Worm (Caenorhabditis elegans) whole organism, L1 larva: ENCODE data around the gene srg-54.

Experiments used
- C04F5.9 ChIP-seq: sonication (generic microtip); optimal IDR thresholded peaks from 2 replicates; lab custom pipeline; 2016; ENCODE audit warnings: missing genetic modification characterization, missing compliant biosample characterization
- aly-2 ChIP-seq: fragments of 150-350 bp; optimal IDR thresholded peaks from 2 replicates; lab custom pipeline; 2014; ENCODE audit warnings: missing biosample characterization, missing genetic modification characterization
- ces-1 ChIP-seq: fragments of 150-350 bp; optimal IDR thresholded peaks from 2 replicates; lab custom pipeline; 2014; ENCODE audit warnings: missing biosample characterization, missing genetic modification reagents, missing genetic modification characterization
- efl-1 ChIP-seq, 4 experiments: fragments of 150-350 bp; optimal IDR thresholded peaks in 3 of 4; peaks in 1 of 4; 1 replicate in 1 of 4; 2 replicates in 3 of 4; lab custom pipeline; 2014; ENCODE audit warnings: missing biosample characterization in 2 of 4, missing genetic modification characterization in 2 of 4, missing genetic modification reagents in 2 of 4
- fkh-10 ChIP-seq: sonication (generic microtip); optimal IDR thresholded peaks from 2 replicates; lab custom pipeline; 2017; ENCODE audit warnings: missing biosample characterization, missing genetic modification reagents, missing genetic modification characterization
- lin-14 ChIP-seq: fragments of 200-800 bp; sonication (Bioruptor generic); optimal IDR thresholded peaks from 2 replicates; lab custom pipeline; 2018; ENCODE audit warnings: mild to moderate bottlenecking, missing genetic modification characterization, moderate library complexity, missing compliant biosample characterization
- nhr-237 ChIP-seq: fragments of 150-350 bp; optimal IDR thresholded peaks from 2 replicates; lab custom pipeline; 2014; ENCODE audit warnings: missing biosample characterization, missing genetic modification characterization
- nhr-76 ChIP-seq: sonication (generic microtip); optimal IDR thresholded peaks from 2 replicates; lab custom pipeline; 2017; ENCODE audit warnings: missing biosample characterization, missing genetic modification characterization
- nhr-77 ChIP-seq: fragments of 150-350 bp; optimal IDR thresholded peaks from 2 replicates; lab custom pipeline; 2014; ENCODE audit warnings: missing biosample characterization, missing genetic modification characterization
- nhr-85 ChIP-seq: sonication (generic microtip); peaks from one replicate; lab custom pipeline; 2016; ENCODE audit warnings: missing genetic modification characterization, inconsistent platforms, missing compliant biosample characterization
- sptf-1 ChIP-seq: fragments of 150-350 bp; optimal IDR thresholded peaks from 2 replicates; lab custom pipeline; 2014; ENCODE audit warnings: missing biosample characterization, missing genetic modification characterization
- swsn-7 ChIP-seq: sonication (generic microtip); optimal IDR thresholded peaks from 2 replicates; lab custom pipeline; 2016; ENCODE audit warnings: missing genetic modification characterization, missing compliant biosample characterization
- unc-130 ChIP-seq: fragments of 150-350 bp; optimal IDR thresholded peaks from 2 replicates; lab custom pipeline; 2017; ENCODE audit warnings: missing biosample characterization, missing genetic modification characterization, inconsistent platforms
- vab-15 ChIP-seq: sonication (generic microtip); optimal IDR thresholded peaks from 2 replicates; lab custom pipeline; 2017; ENCODE audit warnings: missing genotype, mild to moderate bottlenecking, missing genetic modification characterization, missing compliant biosample characterization
- ztf-11 ChIP-seq, 2 experiments: sonication (generic microtip); optimal IDR thresholded peaks; 2 replicates each; lab custom pipeline; 2016 to 2017; ENCODE audit warnings: missing genetic modification characterization in 2 of 2, missing biosample characterization in 1 of 2, missing compliant biosample characterization in 1 of 2

Gene srg-54

ce11 chrV:14876257-14876656 lies 47.7 kb downstream of the srg-54 start (continued):
- TF ChIP-seq unc-130 (peak; percentile 8), aly-2 (tag; lab: Kevin White, UChicago) (no peak), lin-14 (peak; percentile 38), C04F5.9 (no peak), nhr-237 (tag; lab: Kevin White, UChicago) (no peak), swsn-7 (tag; lab: Kevin White, UChicago) (peak; percentile 56), nhr-77 (tag; lab: Kevin White, UChicago) (peak; percentile 46), ztf-11 (tag; optimal IDR thresholded peaks at IDR 0.05; lab: Kevin White, UChicago) (no peak), vab-15 (tag; lab: Kevin White, UChicago) (no peak), nhr-76 (tag; lab: Kevin White, UChicago) (peak; percentile 19), nhr-85 (tag; lab: Kevin White, UChicago) (peak; percentile 28)
- TF ChIP-seq, all 84 proteins: peak for 27

- TF ChIP-seq fkh-10 (GFP tag; lab: Kevin White, UChicago) (no peak), efl-1 (optimal IDR thresholded peaks at IDR 0.05; lab: Kevin White, UChicago) (no peak), efl-1 (GFP tag; optimal IDR thresholded peaks at IDR 0.05 in 1 of 2; lab: Kevin White, UChicago) (peak in 1 of 2 experiments; percentile 14), ces-1 (no peak), sptf-1 (tag; lab: Kevin White, UChicago) (no peak), nhr-77 (tag; lab: Kevin White, UChicago) (no peak)
Observed at ce11 chrV:14875371-14875770, 48.6 kb downstream of the srg-54 start, which contains the start of gene ZC412.5. ZC412.5 (minus strand) TSS chrV:14875471.
